Worm (Caenorhabditis elegans) whole organism, midembryonic: Measurements from ENCODE around the gene ZK546.19.
"Not testable (repeated sequence)": the region's sequence is repeated elsewhere in the genome, so short reads cannot be mapped to it uniquely, and the experiment has no call there.

ENCODE experiments used
- T22C8.4 ChIP-seq: fragments of 200-800 bp; sonication (Bioruptor generic); IDR thresholded peaks from 2 replicates; pipeline ENCODE4 v1.3.6; 2022; ENCODE audit warnings: missing genetic modification characterization, missing compliant biosample characterization
- cog-1 ChIP-seq: sonication (generic microtip); optimal IDR thresholded peaks from 2 replicates; lab custom pipeline; 2016; ENCODE audit warnings: missing genetic modification characterization, missing compliant biosample characterization
- flt-1 ChIP-seq: fragments of 200-800 bp; sonication (Bioruptor generic); IDR thresholded peaks from 2 replicates; pipeline ENCODE4 v1.3.6; 2022; ENCODE audit warnings: missing genetic modification characterization, missing compliant biosample characterization
- klf-2 ChIP-seq: fragments of 200-800 bp; sonication (Bioruptor generic); conservative IDR thresholded peaks from 2 replicates; pipeline ENCODE4 v1.3.6; 2022; ENCODE audit warnings: missing genetic modification reagents, missing genetic modification characterization, missing compliant biosample characterization
- med-1 ChIP-seq: sonication (generic microtip); optimal IDR thresholded peaks from 2 replicates; lab custom pipeline; 2017; ENCODE audit warnings: missing genetic modification characterization, mild to moderate bottlenecking, missing compliant biosample characterization, antibody characterized with exemption, missing genetic modification reagents; ENCODE audit not compliant: insufficient read depth
- ref-1 ChIP-seq: fragments of 200-800 bp; sonication (Bioruptor generic); conservative IDR thresholded peaks from 2 replicates; pipeline ENCODE4 v1.3.6; 2022; ENCODE audit warnings: missing genetic modification reagents, missing genetic modification characterization, missing compliant biosample characterization
- tab-1 ChIP-seq: fragments of 200-800 bp; sonication (Bioruptor generic); IDR thresholded peaks from 2 replicates; pipeline ENCODE4 v1.3.6; 2022; ENCODE audit warnings: missing genetic modification characterization, missing compliant biosample characterization
- ztf-23 ChIP-seq: fragments of 200-800 bp; sonication (Bioruptor generic); IDR thresholded peaks from 2 replicates; pipeline ENCODE4 v1.3.6; 2022; ENCODE audit warnings: missing genetic modification reagents, missing genetic modification characterization, missing compliant biosample characterization
- ztf-29 ChIP-seq: fragments of 200-800 bp; sonication (Bioruptor generic); IDR thresholded peaks from 2 replicates; pipeline ENCODE4 v1.3.6; 2022; ENCODE audit warnings: missing genetic modification reagents, missing genetic modification characterization, missing compliant biosample characterization

Gene ZK546.19

ce11 chrII:4941541-4942206, at the start of gene ZK546.19:
Gene ZK546.19 (plus strand): TSS chrII:4941726.
- TF ChIP-seq ref-1 (no peak), flt-1 (no peak), tab-1 (no peak), T22C8.4 (GFP tag; lab: Robert Waterston, UW) (no peak), med-1 (GFP tag; lab: Kevin White, UChicago) (no peak), ztf-23 (GFP tag; lab: Robert Waterston, UW) (no peak), ztf-29 (GFP tag; lab: Robert Waterston, UW) (no peak), cog-1 (tag; lab: Kevin White, UChicago) (no peak), klf-2 (GFP tag; lab: Robert Waterston, UW) (no peak)

- TF ChIP-seq ztf-23 (GFP tag; lab: Robert Waterston, UW): no peak
- no peak for TF ChIP-seq ztf-29 (GFP tag; lab: Robert Waterston, UW)
- TF ChIP-seq T22C8.4 (GFP tag; lab: Robert Waterston, UW): no peak
- TF ChIP-seq klf-2 (GFP tag; lab: Robert Waterston, UW): no peak
- TF ChIP-seq cog-1 (tag; lab: Kevin White, UChicago): no peak
- TF ChIP-seq tab-1: no peak
Observed at ce11 chrII:4892594-4892993, 48.9 kb upstream of the ZK546.19 start, which contains the start of gene msp-33. Gene msp-33 (minus strand): TSS chrII:4892694.

- not testable (repeated sequence) for TF ChIP-seq med-1 (GFP tag; lab: Kevin White, UChicago); ztf-23 (GFP tag; lab: Robert Waterston, UW); flt-1
Observed at ce11 chrII:4898529-4898928, 43.0 kb upstream of the ZK546.19 start, which contains the start of gene msp-32. Gene msp-32 (plus strand): TSS chrII:4898829.

- TF ChIP-seq tab-1 (no peak), T22C8.4 (GFP tag; lab: Robert Waterston, UW) (peak; percentile 80)
Observed at ce11 chrII:4902035-4902434, 39.5 kb upstream of the ZK546.19 start, which contains the start of gene R05F9.9. Gene R05F9.9 (minus strand): TSS chrII:4902100.

- not testable (repeated sequence) for TF ChIP-seq med-1 (GFP tag; lab: Kevin White, UChicago); ztf-23 (GFP tag; lab: Robert Waterston, UW); ztf-29 (GFP tag; lab: Robert Waterston, UW)
Observed at ce11 chrII:4903696-4904095, 37.8 kb upstream of the ZK546.19 start, which contains the start of gene sgt-1. Gene sgt-1 (minus strand): TSS chrII:4903796.

ce11 chrII:4904277-4904676, 37.2 kb upstream of the ZK546.19 start:
- TF ChIP-seq ref-1 (no peak), med-1 (GFP tag; lab: Kevin White, UChicago) (no peak), flt-1 (0 out of 2 replicates have a peak, but pooled peaks have one; percentile 7), ztf-29 (GFP tag; lab: Robert Waterston, UW) (peak; percentile 57; the same call in 1 of the 2 replicates)

ce11 chrII:4904778-4905177, 36.7 kb upstream of the ZK546.19 start, which contains the start of gene btbd-10:
Gene btbd-10 (plus strand): TSS chrII:4905008.
- no peak for TF ChIP-seq ztf-23 (GFP tag; lab: Robert Waterston, UW)
- TF ChIP-seq med-1 (GFP tag; lab: Kevin White, UChicago): no peak
- TF ChIP-seq tab-1: no peak
- no peak for TF ChIP-seq ztf-29 (GFP tag; lab: Robert Waterston, UW)
- no peak for TF ChIP-seq T22C8.4 (GFP tag; lab: Robert Waterston, UW)
- TF ChIP-seq cog-1 (tag; lab: Kevin White, UChicago): no peak
- no peak for TF ChIP-seq klf-2 (GFP tag; lab: Robert Waterston, UW)
- TF ChIP-seq ref-1: no peak
- TF ChIP-seq flt-1: no peak

ce11 chrII:4905331-4905730, 36.2 kb upstream of the ZK546.19 start:
- TF ChIP-seq ref-1: no peak
- TF ChIP-seq T22C8.4 (GFP tag; lab: Robert Waterston, UW): no peak
- no peak for TF ChIP-seq ztf-23 (GFP tag; lab: Robert Waterston, UW)
- TF ChIP-seq ztf-29 (GFP tag; lab: Robert Waterston, UW): no peak
- TF ChIP-seq tab-1: no peak

- TF ChIP-seq flt-1 (no peak), ref-1 (no peak), med-1 (GFP tag; lab: Kevin White, UChicago) (no peak), ztf-23 (GFP tag; lab: Robert Waterston, UW) (no peak), T22C8.4 (GFP tag; lab: Robert Waterston, UW) (no peak), cog-1 (tag; lab: Kevin White, UChicago) (no peak), klf-2 (GFP tag; lab: Robert Waterston, UW) (no peak), tab-1 (no peak), ztf-29 (GFP tag; lab: Robert Waterston, UW) (no peak)
Observed at ce11 chrII:4905883-4906282, 35.6 kb upstream of the ZK546.19 start.

- TF ChIP-seq tab-1 (no peak), ztf-29 (GFP tag; lab: Robert Waterston, UW) (no peak), T22C8.4 (GFP tag; lab: Robert Waterston, UW) (no peak), ref-1 (no peak), flt-1 (no peak), cog-1 (tag; lab: Kevin White, UChicago) (no peak), ztf-23 (GFP tag; lab: Robert Waterston, UW) (no peak), klf-2 (GFP tag; lab: Robert Waterston, UW) (no peak), med-1 (GFP tag; lab: Kevin White, UChicago) (no peak)
Observed at ce11 chrII:4908160-4908559, 33.4 kb upstream of the ZK546.19 start.
